Worm (Caenorhabditis elegans) whole organism, L4 larva: ENCODE measurements around the gene tut-1.

Experiments
- ctbp-1 ChIP-seq: fragments of 200-800 bp; sonication (Bioruptor generic); IDR thresholded peaks from 2 replicates; pipeline ENCODE4 v1.3.6; 2022; ENCODE audit warnings: missing genetic modification reagents, missing genetic modification characterization, missing compliant biosample characterization
- daf-19 ChIP-seq: fragments of 200-800 bp; sonication (Bioruptor generic); conservative IDR thresholded peaks from 2 replicates; pipeline ENCODE4 v1.3.6; 2022; ENCODE audit warnings: missing genetic modification characterization, missing compliant biosample characterization
- dmd-8 ChIP-seq: fragments of 200-800 bp; sonication (Bioruptor generic); IDR thresholded peaks from 2 replicates; pipeline ENCODE4 v1.3.6; 2022; ENCODE audit warnings: missing genetic modification characterization, missing compliant biosample characterization
- dmd-9 ChIP-seq: fragments of 200-800 bp; sonication (Bioruptor generic); IDR thresholded peaks from 2 replicates; pipeline ENCODE4 v1.3.6; 2022; ENCODE audit warnings: missing genetic modification reagents, missing genetic modification characterization, missing compliant biosample characterization
- unc-130 ChIP-seq: sonication (generic microtip); optimal IDR thresholded peaks from 2 replicates; lab custom pipeline; 2016; ENCODE audit warnings: missing genetic modification reagents, missing genetic modification characterization, missing compliant biosample characterization

- TF ChIP-seq dmd-8 (no peak), daf-19 (no peak), dmd-9 (GFP tag; lab: Robert Waterston, UW) (no peak), unc-130 (GFP tag; lab: Kevin White, UChicago) (no peak), ctbp-1 (GFP tag; lab: Robert Waterston, UW) (no peak)
These were observed 40.6 kb downstream of the tut-1 start for ce11 chrIV:80943-81342.
